Worm (Caenorhabditis elegans) whole organism, young adult: ENCODE measurements around the gene chil-27.

ENCODE experiments used
- C06A6.2 ChIP-seq: fragments of 200-800 bp; sonication (Bioruptor generic); conservative IDR thresholded peaks from 2 replicates; pipeline ENCODE4 v1.3.6; 2022; ENCODE audit warnings: missing genetic modification characterization, missing compliant biosample characterization
- C17E4.6 ChIP-seq: fragments of 200-800 bp; sonication (Bioruptor generic); IDR thresholded peaks from 2 replicates; pipeline ENCODE4 v1.3.6; 2022; ENCODE audit warnings: missing genetic modification reagents, missing genetic modification characterization, missing compliant biosample characterization
- D2030.7 ChIP-seq: fragments of 200-800 bp; sonication (Bioruptor generic); IDR thresholded peaks from 2 replicates; pipeline ENCODE4 v1.3.6; 2022; ENCODE audit warnings: missing genetic modification reagents, missing genetic modification characterization, missing compliant biosample characterization
- F49E8.2 ChIP-seq: sonication (generic microtip); optimal IDR thresholded peaks from 3 replicates; lab custom pipeline; 2017; ENCODE audit warnings: missing genetic modification characterization, mild to moderate bottlenecking, missing compliant biosample characterization, antibody characterized with exemption, moderate library complexity; ENCODE audit not compliant: insufficient read depth
- F52B5.7 ChIP-seq: sonication (generic microtip); optimal IDR thresholded peaks from 2 replicates; lab custom pipeline; 2016; ENCODE audit warnings: mild to moderate bottlenecking, missing genetic modification characterization, missing compliant biosample characterization
- K11D2.4 ChIP-seq: fragments of 200-800 bp; sonication (Bioruptor generic); IDR thresholded peaks from 2 replicates; pipeline ENCODE4 v1.3.6; 2022; ENCODE audit warnings: missing genetic modification reagents, missing genetic modification characterization, missing compliant biosample characterization
- Y53F4B.3 ChIP-seq: fragments of 200-800 bp; sonication (Bioruptor generic); IDR thresholded peaks from 2 replicates; pipeline ENCODE4 v1.3.6; 2022; ENCODE audit warnings: missing genetic modification reagents, missing genetic modification characterization, missing compliant biosample characterization
- Y67H2A.10 ChIP-seq: fragments of 200-800 bp; sonication (Bioruptor generic); conservative IDR thresholded peaks from 2 replicates; pipeline ENCODE4 v1.3.6; 2022; ENCODE audit warnings: missing genetic modification reagents, missing genetic modification characterization, missing compliant biosample characterization
- Y79H2A.3 ChIP-seq: fragments of 200-800 bp; sonication (Bioruptor generic); conservative IDR thresholded peaks from 2 replicates; pipeline ENCODE4 v1.3.6; 2022; ENCODE audit warnings: missing genetic modification reagents, missing genetic modification characterization, missing compliant biosample characterization
- Y95B8A.8 ChIP-seq: fragments of 200-800 bp; sonication (Bioruptor generic); IDR thresholded peaks from 2 replicates; pipeline ENCODE4 v1.3.6; 2022; ENCODE audit warnings: missing genetic modification reagents, missing genetic modification characterization, missing compliant biosample characterization
- athp-1 ChIP-seq: sonication (generic microtip); optimal IDR thresholded peaks from 2 replicates; lab custom pipeline; 2017; ENCODE audit warnings: mild to moderate bottlenecking, missing genetic modification characterization, missing compliant biosample characterization
- attf-3 ChIP-seq: fragments of 200-800 bp; sonication (Bioruptor generic); conservative IDR thresholded peaks from 2 replicates; pipeline ENCODE4 v1.3.6; 2022; ENCODE audit warnings: missing genetic modification reagents, missing genetic modification characterization, missing compliant biosample characterization
- attf-5 ChIP-seq: fragments of 200-800 bp; sonication (Bioruptor generic); optimal IDR thresholded peaks from 2 replicates; lab custom pipeline; 2018; ENCODE audit warnings: mild to moderate bottlenecking, missing genetic modification characterization, missing compliant biosample characterization
- bed-2 ChIP-seq: fragments of 200-800 bp; sonication (Bioruptor generic); IDR thresholded peaks from 2 replicates; pipeline ENCODE4 v1.3.6; 2022; ENCODE audit warnings: missing genetic modification reagents, missing genetic modification characterization, missing compliant biosample characterization
- ccch-3 ChIP-seq: fragments of 200-800 bp; sonication (Bioruptor generic); optimal IDR thresholded peaks from 2 replicates; lab custom pipeline; 2018; ENCODE audit warnings: mild to moderate bottlenecking, missing genetic modification characterization, missing compliant biosample characterization
- cebp-2 ChIP-seq: fragments of 200-800 bp; sonication (Bioruptor generic); IDR thresholded peaks from 2 replicates; pipeline ENCODE4 v1.3.6; 2022; ENCODE audit warnings: missing genetic modification characterization, missing compliant biosample characterization
- ceh-100 ChIP-seq: fragments of 200-800 bp; sonication (Bioruptor generic); IDR thresholded peaks from 2 replicates; pipeline ENCODE4 v1.3.6; 2022; ENCODE audit warnings: missing genetic modification reagents, missing genetic modification characterization, missing compliant biosample characterization
- ceh-58 ChIP-seq: fragments of 200-800 bp; sonication (Bioruptor generic); IDR thresholded peaks from 2 replicates; pipeline ENCODE4 v1.3.6; 2022; ENCODE audit warnings: missing genetic modification characterization, missing compliant biosample characterization
- ceh-79 ChIP-seq: sonication (generic microtip); optimal IDR thresholded peaks from 2 replicates; lab custom pipeline; 2017; ENCODE audit warnings: mild to moderate bottlenecking, missing genetic modification characterization, missing compliant biosample characterization
- dpff-1 ChIP-seq: sonication (generic microtip); optimal IDR thresholded peaks from 2 replicates; lab custom pipeline; 2017; ENCODE audit warnings: mild to moderate bottlenecking, missing genetic modification characterization, missing compliant biosample characterization
- dpl-1 ChIP-seq: fragments of 150-350 bp; optimal IDR thresholded peaks from 2 replicates; lab custom pipeline; 2014; ENCODE audit warnings: missing biosample characterization, missing genetic modification reagents, missing genetic modification characterization
- efl-1 ChIP-seq: fragments of 150-350 bp; optimal IDR thresholded peaks from 2 replicates; lab custom pipeline; 2014; ENCODE audit warnings: missing biosample characterization, missing genetic modification reagents, missing genetic modification characterization
- egl-18 ChIP-seq: fragments of 200-800 bp; sonication (Bioruptor generic); IDR thresholded peaks from 2 replicates; pipeline ENCODE4 v1.3.6; 2022; ENCODE audit warnings: missing genetic modification reagents, missing genetic modification characterization, missing compliant biosample characterization
- egl-44 ChIP-seq: fragments of 200-800 bp; sonication (Bioruptor generic); IDR thresholded peaks from 2 replicates; pipeline ENCODE4 v1.3.6; 2022; ENCODE audit warnings: missing genetic modification reagents, missing genetic modification characterization, missing compliant biosample characterization
- ets-4 ChIP-seq: fragments of 200-800 bp; sonication (Bioruptor generic); optimal IDR thresholded peaks from 2 replicates; lab custom pipeline; 2018; ENCODE audit warnings: mild to moderate bottlenecking, missing genetic modification characterization, missing compliant biosample characterization
- hlh-12 ChIP-seq: sonication (generic microtip); optimal IDR thresholded peaks from 2 replicates; lab custom pipeline; 2016; ENCODE audit warnings: missing genetic modification characterization, missing compliant biosample characterization
- hlh-26 ChIP-seq: fragments of 200-800 bp; sonication (Bioruptor generic); conservative IDR thresholded peaks from 2 replicates; pipeline ENCODE4 v1.3.6; 2022; ENCODE audit warnings: missing genetic modification reagents, missing genetic modification characterization, missing compliant biosample characterization
- hmg-1.2 ChIP-seq: fragments of 200-800 bp; sonication (Bioruptor generic); IDR thresholded peaks from 2 replicates; pipeline ENCODE4 v1.3.6; 2022; ENCODE audit warnings: missing genetic modification reagents, missing genetic modification characterization, missing compliant biosample characterization
- hmg-20 ChIP-seq: fragments of 200-800 bp; sonication (Bioruptor generic); IDR thresholded peaks from 2 replicates; pipeline ENCODE4 v1.3.6; 2022; ENCODE audit warnings: missing genetic modification reagents, missing genetic modification characterization, missing compliant biosample characterization
- let-526 ChIP-seq: fragments of 200-800 bp; sonication (Bioruptor generic); IDR thresholded peaks from 2 replicates; pipeline ENCODE4 v1.3.6; 2022; ENCODE audit warnings: missing genetic modification reagents, missing genetic modification characterization, missing compliant biosample characterization
- let-607 ChIP-seq, 2 experiments: fragments of 200-800 bp in 1 of 2; sonication (Bioruptor generic) in 1 of 2; sonication (generic microtip) in 1 of 2; optimal IDR thresholded peaks; 2 replicates each; lab custom pipeline; 2016 to 2018; ENCODE audit warnings: mild to moderate bottlenecking in 2 of 2, missing compliant biosample characterization in 2 of 2, missing genetic modification characterization in 2 of 2, moderate library complexity in 2 of 2, missing genotype in 1 of 2
- lin-26 ChIP-seq: fragments of 200-800 bp; sonication (Bioruptor generic); IDR thresholded peaks from 2 replicates; pipeline ENCODE4 v1.3.6; 2022; ENCODE audit warnings: missing genetic modification reagents, missing genetic modification characterization, missing compliant biosample characterization
- lin-35 ChIP-seq, 3 experiments: fragments of 150-350 bp in 2 of 3; sonication (generic microtip) in 1 of 3; optimal IDR thresholded peaks; 2 replicates each; lab custom pipeline; 2014 to 2018; ENCODE audit warnings: missing biosample characterization in 3 of 3, missing genetic modification characterization in 3 of 3, missing genetic modification reagents in 3 of 3
- lin-54 ChIP-seq: fragments of 200-800 bp; sonication (Bioruptor generic); optimal IDR thresholded peaks from 2 replicates; lab custom pipeline; 2018; ENCODE audit warnings: mild to moderate bottlenecking, missing genetic modification characterization, missing compliant biosample characterization
- lir-1 ChIP-seq: fragments of 200-800 bp; sonication (Bioruptor generic); conservative IDR thresholded peaks from 2 replicates; pipeline ENCODE4 v1.3.6; 2022; ENCODE audit warnings: missing genetic modification reagents, missing genetic modification characterization, missing compliant biosample characterization
- lsl-1 ChIP-seq: fragments of 200-800 bp; sonication (Bioruptor generic); optimal IDR thresholded peaks from 2 replicates; lab custom pipeline; 2018; ENCODE audit warnings: mild to moderate bottlenecking, missing genetic modification characterization, moderate library complexity, missing compliant biosample characterization
- madf-6 ChIP-seq: fragments of 200-800 bp; sonication (Bioruptor generic); IDR thresholded peaks from 2 replicates; pipeline ENCODE4 v1.3.6; 2022; ENCODE audit warnings: missing genetic modification reagents, missing genetic modification characterization, missing compliant biosample characterization
- mcd-1 ChIP-seq: fragments of 200-800 bp; sonication (Bioruptor generic); IDR thresholded peaks from 2 replicates; pipeline ENCODE4 v1.3.6; 2022; ENCODE audit warnings: missing genetic modification reagents, missing genetic modification characterization, missing compliant biosample characterization
- mel-28 ChIP-seq: sonication (generic microtip); optimal IDR thresholded peaks from 2 replicates; lab custom pipeline; 2016; ENCODE audit warnings: borderline replicate concordance, mild to moderate bottlenecking, missing genetic modification characterization, missing compliant biosample characterization
- nhr-179 ChIP-seq: sonication (generic microtip); optimal IDR thresholded peaks from 2 replicates; lab custom pipeline; 2016; ENCODE audit warnings: mild to moderate bottlenecking, missing genetic modification characterization, missing compliant biosample characterization
- nhr-80 ChIP-seq: sonication (generic microtip); optimal IDR thresholded peaks from 2 replicates; lab custom pipeline; 2016; ENCODE audit warnings: missing genetic modification characterization, missing compliant biosample characterization
- pbrm-1 ChIP-seq: fragments of 200-800 bp; sonication (Bioruptor generic); IDR thresholded peaks from 2 replicates; pipeline ENCODE4 v1.3.6; 2022; ENCODE audit warnings: missing genetic modification reagents, missing genetic modification characterization, missing compliant biosample characterization
- pha-4 ChIP-seq: fragments of 150-350 bp; sonication (generic microtip); optimal IDR thresholded peaks from 2 replicates; lab custom pipeline; 2014; ENCODE audit warnings: missing biosample characterization, missing genetic modification reagents, missing genetic modification characterization
- rpc-1 ChIP-seq, 2 experiments: fragments of 150-350 bp in 1 of 2; sonication (generic microtip) in 1 of 2; optimal IDR thresholded peaks; 2 replicates each; lab custom pipeline; 2014 to 2018; ENCODE audit warnings: missing biosample characterization in 1 of 2, missing genetic modification characterization in 1 of 2, missing genetic modification reagents in 1 of 2, missing genotype in 1 of 2
- tbp1 ChIP-seq: fragments of 200-800 bp; sonication (Bioruptor generic); optimal IDR thresholded peaks from 2 replicates; lab custom pipeline; 2018; ENCODE audit warnings: mild to moderate bottlenecking, missing genetic modification characterization, missing compliant biosample characterization
- unc-62 ChIP-seq: fragments of 150-350 bp; optimal IDR thresholded peaks from 2 replicates; lab custom pipeline; 2014; ENCODE audit warnings: missing biosample characterization, missing genetic modification reagents, missing genetic modification characterization
- ztf-22 ChIP-seq: fragments of 200-800 bp; sonication (Bioruptor generic); optimal IDR thresholded peaks from 2 replicates; lab custom pipeline; 2018; ENCODE audit warnings: mild to moderate bottlenecking, missing genetic modification characterization, moderate library complexity, missing compliant biosample characterization
- ztf-25 ChIP-seq: fragments of 200-800 bp; sonication (Bioruptor generic); IDR thresholded peaks from 2 replicates; pipeline ENCODE4 v1.3.6; 2022; ENCODE audit warnings: missing genetic modification reagents, missing genetic modification characterization, missing compliant biosample characterization
- ztf-6 ChIP-seq: fragments of 200-800 bp; sonication (Bioruptor generic); IDR thresholded peaks from 2 replicates; pipeline ENCODE4 v1.3.6; 2022; ENCODE audit warnings: missing genetic modification reagents, missing genetic modification characterization, missing compliant biosample characterization

The chil-27 gene

ce11 chrII:9500926-9501325 lies 23.3 kb downstream of the chil-27 start:
- TF ChIP-seq attf-3 (no peak), hlh-12 (tag; lab: Kevin White, UChicago) (no peak), ceh-100 (GFP tag; lab: Robert Waterston, UW) (no peak), lin-54 (no peak), unc-62 (no peak), athp-1 (no peak), cebp-2 (no peak), tbp1 (GFP tag; lab: Kevin White, UChicago) (peak; percentile 23), madf-6 (no peak), lsl-1 (GFP tag; lab: Kevin White, UChicago) (no peak), Y95B8A.8 (peak; percentile 69; the same call in 1 of the 2 replicates), Y79H2A.3 (GFP tag; lab: Robert Waterston, UW) (no peak), dpff-1 (tag; lab: Kevin White, UChicago) (no peak), pha-4 (tag; lab: Kevin White, UChicago) (peak; percentile 78), let-526 (peak; percentile 54; the same call in 1 of the 2 replicates), F52B5.7 (no peak), mel-28 (tag; lab: Kevin White, UChicago) (no peak), bed-2 (GFP tag; lab: Robert Waterston, UW) (no peak), D2030.7 (no peak), ets-4 (GFP tag; lab: Kevin White, UChicago) (peak; percentile 59), hlh-26 (no peak), egl-44 (GFP tag; lab: Robert Waterston, UW) (0 out of 2 replicates have a peak, but pooled peaks have one; percentile 19), efl-1 (no peak), ztf-6 (GFP tag; lab: Robert Waterston, UW) (no peak), attf-5 (no peak), K11D2.4 (no peak), hmg-1.2 (GFP tag; lab: Robert Waterston, UW) (no peak), Y53F4B.3 (GFP tag; lab: Robert Waterston, UW) (no peak), nhr-80 (peak; percentile 95), dpl-1 (GFP tag; lab: Kevin White, UChicago) (no peak), lin-26 (GFP tag; lab: Robert Waterston, UW) (no peak), mcd-1 (GFP tag; lab: Robert Waterston, UW) (no peak), lir-1 (no peak), ztf-25 (no peak), C17E4.6 (GFP tag; lab: Robert Waterston, UW) (no peak), ccch-3 (GFP tag; lab: Kevin White, UChicago) (no peak), nhr-179 (tag; lab: Kevin White, UChicago) (no peak), F49E8.2 (tag; lab: Kevin White, UChicago) (no peak), C06A6.2 (GFP tag; lab: Robert Waterston, UW) (no peak), Y67H2A.10 (GFP tag; lab: Robert Waterston, UW) (no peak), hmg-20 (GFP tag; lab: Robert Waterston, UW) (0 out of 2 replicates have a peak, but pooled peaks have one; percentile 22), ceh-58 (GFP tag; lab: Robert Waterston, UW) (no peak), pbrm-1 (GFP tag; lab: Robert Waterston, UW) (0 out of 2 replicates have a peak, but pooled peaks have one; percentile 23), egl-18 (GFP tag; lab: Robert Waterston, UW) (no peak), ztf-22 (GFP tag; lab: Kevin White, UChicago) (peak; percentile 56), lin-35 (GFP tag; optimal IDR thresholded peaks at IDR 0.05; lab: Kevin White, UChicago) (no peak), ceh-79 (tag; lab: Kevin White, UChicago) (no peak), let-607 (tag; optimal IDR thresholded peaks at IDR 0.05; lab: Kevin White, UChicago) (peak in 1 of 2 experiments; percentile 68), rpc-1 (optimal IDR thresholded peaks at IDR 0.05; lab: Kevin White, UChicago) (no peak), rpc-1 (tag; optimal IDR thresholded peaks at IDR 0.05; lab: Kevin White, UChicago) (no peak)
